Fruit fly (Drosophila melanogaster) whole organism, pupa: Measurements from ENCODE around the gene CG32579.

Source experiments
- CG10348 ChIP-seq: fragments of 200-800 bp; sonication (Bioruptor generic); IDR thresholded peaks from 2 replicates; pipeline ENCODE4 v1.3.6; 2022; ENCODE audit warnings: missing biosample characterization, missing genetic modification characterization
- CG12605 ChIP-seq: fragments of 200-800 bp; sonication (Bioruptor generic); IDR thresholded peaks from 2 replicates; pipeline ENCODE4 v1.3.6; 2022; ENCODE audit warnings: missing biosample characterization, missing genetic modification characterization
- CG13204 ChIP-seq: fragments of 200-800 bp; sonication (Bioruptor generic); optimal IDR thresholded peaks from 2 replicates; lab custom pipeline; 2018; ENCODE audit warnings: missing biosample characterization, mild to moderate bottlenecking, missing genetic modification characterization, moderate library complexity
- CG14655 ChIP-seq: fragments of 200-800 bp; sonication (Bioruptor generic); optimal IDR thresholded peaks from 3 replicates; lab custom pipeline; 2017; ENCODE audit warnings: mild to moderate bottlenecking, missing biosample characterization, missing genetic modification reagents, missing genetic modification characterization
- CG15710 ChIP-seq: fragments of 200-800 bp; sonication (Bioruptor generic); optimal IDR thresholded peaks from 2 replicates; lab custom pipeline; 2018; ENCODE audit warnings: missing biosample characterization, mild to moderate bottlenecking, missing genetic modification characterization, moderate library complexity
- CG17806 ChIP-seq: fragments of 200-800 bp; sonication (Bioruptor generic); optimal IDR thresholded peaks from 2 replicates; lab custom pipeline; 2018; ENCODE audit warnings: missing biosample characterization, mild to moderate bottlenecking, missing genetic modification characterization, moderate library complexity
- CG32121 ChIP-seq: fragments of 200-800 bp; sonication (Bioruptor generic); IDR thresholded peaks from 2 replicates; pipeline ENCODE4 v1.3.6; 2022; ENCODE audit warnings: missing biosample characterization, missing genetic modification characterization
- D1 ChIP-seq: fragments of 200-800 bp; sonication (Bioruptor generic); optimal IDR thresholded peaks from 2 replicates; lab custom pipeline; 2018; ENCODE audit warnings: missing biosample characterization, mild to moderate bottlenecking, missing genetic modification characterization, moderate library complexity
- EcR ChIP-seq: fragments of 200-800 bp; sonication (Bioruptor generic); optimal IDR thresholded peaks from 3 replicates; lab custom pipeline; 2019; ENCODE audit warnings: missing biosample characterization, missing genetic modification characterization, mild to moderate bottlenecking, moderate library complexity, missing genetic modification reagents
- Ets98B ChIP-seq: fragments of 200-800 bp; sonication (Bioruptor generic); IDR thresholded peaks from 2 replicates; pipeline ENCODE4 v1.3.6; 2022; ENCODE audit warnings: missing biosample characterization, missing genetic modification characterization
- Pif1A ChIP-seq: fragments of 200-800 bp; sonication (Bioruptor generic); optimal IDR thresholded peaks from 3 replicates; lab custom pipeline; 2016; ENCODE audit warnings: missing biosample characterization, missing genetic modification characterization
- Snoo ChIP-seq: fragments of 200-800 bp; sonication (Bioruptor generic); optimal IDR thresholded peaks from 3 replicates; lab custom pipeline; 2017; ENCODE audit warnings: missing biosample characterization, mild to moderate bottlenecking, missing genetic modification characterization, inconsistent platforms
- fd96Ca ChIP-seq: fragments of 200-800 bp; sonication (Bioruptor generic); IDR thresholded peaks from 3 replicates; pipeline ENCODE4 v1.3.6; 2022; ENCODE audit warnings: missing biosample characterization, missing genetic modification characterization
- rn ChIP-seq: fragments of 200-800 bp; sonication (Bioruptor generic); IDR thresholded peaks from 2 replicates; pipeline ENCODE4 v1.3.6; 2022; ENCODE audit warnings: missing biosample characterization, missing genetic modification characterization

dm6 chrX:16319558-16319924, 3.5 kb upstream of the CG32579 start:
- TF ChIP-seq Ets98B: no peak
- TF ChIP-seq CG12605 (GFP tag; lab: Robert Waterston, UW): no peak
- no peak for TF ChIP-seq CG15710 (tag; lab: Kevin White, UChicago)
- no peak for TF ChIP-seq CG14655
- TF ChIP-seq CG32121 (GFP tag; lab: Robert Waterston, UW): no peak
- no peak for TF ChIP-seq Pif1A (GFP tag; lab: Kevin White, UChicago)
- TF ChIP-seq CG13204: no peak
- TF ChIP-seq CG17806 (tag; lab: Kevin White, UChicago): no peak
- TF ChIP-seq Snoo (tag; lab: Kevin White, UChicago): no peak
- no peak for TF ChIP-seq rn (GFP tag; lab: Robert Waterston, UW)
- TF ChIP-seq CG10348: no peak
- no peak for TF ChIP-seq EcR (GFP tag; lab: Kevin White, UChicago)
- TF ChIP-seq fd96Ca (GFP tag; lab: Robert Waterston, UW): no peak
- no peak for TF ChIP-seq D1
